Worm (Caenorhabditis elegans) whole organism, L4 larva: ENCODE data around the gene R04B3.3.

Source experiments
- ces-1 ChIP-seq: fragments of 150-350 bp; sonication (generic microtip); optimal IDR thresholded peaks from 4 replicates; lab custom pipeline; 2014; ENCODE audit warnings: missing biosample characterization, missing genetic modification reagents, missing genetic modification characterization
- daf-8 ChIP-seq: fragments of 200-800 bp; sonication (Bioruptor generic); IDR thresholded peaks from 2 replicates; pipeline ENCODE4 v1.3.6; 2022; ENCODE audit warnings: missing genetic modification characterization, missing compliant biosample characterization
- lin-38 ChIP-seq: fragments of 200-800 bp; sonication (Bioruptor generic); IDR thresholded peaks from 2 replicates; pipeline ENCODE4 v1.3.6; 2022; ENCODE audit warnings: missing genetic modification reagents, missing genetic modification characterization, missing compliant biosample characterization
- nhr-237 ChIP-seq: sonication (generic microtip); optimal IDR thresholded peaks from 2 replicates; lab custom pipeline; 2017; ENCODE audit warnings: missing biosample characterization, missing genetic modification characterization

ce11 chrX:2426932-2427331 is 48.8 kb downstream of the R04B3.3 start:
- no peak for TF ChIP-seq daf-8 (GFP tag; lab: Robert Waterston, UW)
- no peak for TF ChIP-seq lin-38 (GFP tag; lab: Robert Waterston, UW)
- no peak for TF ChIP-seq ces-1 (GFP tag; lab: Kevin White, UChicago)
- no peak for TF ChIP-seq nhr-237 (tag; lab: Kevin White, UChicago)
